Worm (Caenorhabditis elegans) whole organism, late embryonic: ENCODE data around the gene T24A6.16.

ENCODE experiments used
- F13H6.1 ChIP-seq: sonication (generic microtip); optimal IDR thresholded peaks from 2 replicates; lab custom pipeline; 2016; ENCODE audit warnings: missing genetic modification characterization, missing compliant biosample characterization
- ceh-22 ChIP-seq: sonication (generic microtip); optimal IDR thresholded peaks from 2 replicates; lab custom pipeline; 2017; ENCODE audit warnings: missing biosample characterization, missing genetic modification characterization
- hlh-15 ChIP-seq: sonication (generic microtip); optimal IDR thresholded peaks from 2 replicates; lab custom pipeline; 2016; ENCODE audit warnings: missing genetic modification characterization, missing compliant biosample characterization
- nhr-11 ChIP-seq: fragments of 150-350 bp; optimal IDR thresholded peaks from 2 replicates; lab custom pipeline; 2014; ENCODE audit warnings: missing biosample characterization, missing genetic modification characterization

- no peak for TF ChIP-seq ceh-22 (tag; lab: Kevin White, UChicago)
- no peak for TF ChIP-seq nhr-11 (tag; lab: Kevin White, UChicago)
- no peak for TF ChIP-seq F13H6.1 (tag; lab: Kevin White, UChicago)
- TF ChIP-seq hlh-15 (tag; lab: Kevin White, UChicago), result no peak
These were observed 22.3 kb upstream of the T24A6.16 start for ce11 chrV:3585011-3585410.
